Fruit fly (Drosophila melanogaster) whole organism, embryonic: ENCODE results near the gene beat-IIa.

ENCODE experiments used
- CG10209 ChIP-seq: fragments of 200-800 bp; sonication (Bioruptor generic); optimal IDR thresholded peaks from 3 replicates; lab custom pipeline; 2017; ENCODE audit warnings: missing biosample characterization, mild to moderate bottlenecking, missing genetic modification characterization, missing genetic modification reagents
- CG12299 ChIP-seq: fragments of 200-800 bp; sonication (Bioruptor generic); optimal IDR thresholded peaks from 2 replicates; lab custom pipeline; 2018; ENCODE audit warnings: missing biosample characterization, mild to moderate bottlenecking, missing genetic modification characterization
- CG1233 ChIP-seq: fragments of 200-800 bp; sonication (Bioruptor generic); optimal IDR thresholded peaks from 4 replicates; lab custom pipeline; 2018; ENCODE audit warnings: missing biosample characterization, mild to moderate bottlenecking, missing genetic modification characterization
- CG12659 ChIP-seq: fragments of 200-800 bp; sonication (Bioruptor generic); optimal IDR thresholded peaks from 3 replicates; lab custom pipeline; 2017; ENCODE audit warnings: mild to moderate bottlenecking, missing biosample characterization, missing genetic modification reagents, missing genetic modification characterization
- CG14050 ChIP-seq: fragments of 200-800 bp; sonication (Bioruptor generic); IDR thresholded peaks from 3 replicates; pipeline ENCODE4 v1.3.6; 2022; ENCODE audit warnings: missing biosample characterization, missing genetic modification characterization
- CG16779 ChIP-seq: fragments of 200-800 bp; sonication (Bioruptor generic); IDR thresholded peaks from 2 replicates; pipeline ENCODE4 v1.3.6; 2022; ENCODE audit warnings: missing biosample characterization, missing genetic modification characterization
- CG16815 ChIP-seq: fragments of 200-800 bp; sonication (Bioruptor generic); optimal IDR thresholded peaks from 3 replicates; lab custom pipeline; 2017; ENCODE audit warnings: missing biosample characterization, mild to moderate bottlenecking, missing genetic modification characterization
- CG17829 ChIP-seq: fragments of 200-800 bp; optimal IDR thresholded peaks from 2 replicates; lab custom pipeline; 2019; ENCODE audit warnings: missing biosample characterization, mild to moderate bottlenecking, missing genetic modification characterization, moderate library complexity
- CG2889 ChIP-seq: fragments of 200-800 bp; sonication (Bioruptor generic); IDR thresholded peaks from 3 replicates; pipeline ENCODE4 v1.3.6; 2022; ENCODE audit warnings: missing biosample characterization, missing genetic modification characterization
- CG3281 ChIP-seq: fragments of 200-800 bp; sonication (Bioruptor generic); optimal IDR thresholded peaks from 3 replicates; lab custom pipeline; 2017; ENCODE audit warnings: missing biosample characterization, mild to moderate bottlenecking, missing genetic modification characterization
- CG3995 ChIP-seq: fragments of 200-800 bp; sonication (Bioruptor generic); optimal IDR thresholded peaks from 3 replicates; lab custom pipeline; 2016; ENCODE audit warnings: missing biosample characterization, missing genetic modification characterization
- CG42726 ChIP-seq: fragments of 200-800 bp; sonication (Bioruptor generic); IDR thresholded peaks from 2 replicates; pipeline ENCODE4 v1.3.6; 2022; ENCODE audit warnings: missing biosample characterization, missing genetic modification characterization; ENCODE audit not compliant: partially characterized antibody
- CG7987 ChIP-seq: fragments of 200-800 bp; sonication (Bioruptor generic); optimal IDR thresholded peaks from 2 replicates; lab custom pipeline; 2018; ENCODE audit warnings: missing biosample characterization, mild to moderate bottlenecking, missing genetic modification characterization, moderate library complexity
- CG9609 ChIP-seq: fragments of 200-800 bp; sonication (Bioruptor generic); optimal IDR thresholded peaks from 3 replicates; lab custom pipeline; 2016; ENCODE audit warnings: missing biosample characterization, missing genetic modification characterization
- D ChIP-seq, 2 experiments: fragments of 200-800 bp in 1 of 2; fragments of >200 bp in 1 of 2; sonication (Bioruptor generic) in 1 of 2; optimal IDR thresholded peaks; 2 replicates in 1 of 2; 3 replicates in 1 of 2; lab custom pipeline; 2017; ENCODE audit warnings: mild to moderate bottlenecking in 1 of 2, missing biosample characterization in 1 of 2, missing genetic modification characterization in 1 of 2, missing genetic modification reagents in 1 of 2
- Dip2 ChIP-seq: fragments of 200-800 bp; sonication (Bioruptor generic); IDR thresholded peaks from 2 replicates; pipeline ENCODE4 v1.3.6; 2022; ENCODE audit warnings: missing biosample characterization, missing genetic modification characterization
- Doc3 ChIP-seq: fragments of 200-800 bp; sonication (Bioruptor generic); IDR thresholded peaks from 3 replicates; pipeline ENCODE4 v1.3.6; 2022; ENCODE audit warnings: missing biosample characterization, missing genetic modification characterization; ENCODE audit not compliant: partially characterized antibody
- Drgx ChIP-seq: fragments of 200-800 bp; sonication (Bioruptor generic); IDR thresholded peaks from 2 replicates; pipeline ENCODE4 v1.3.6; 2022; ENCODE audit warnings: missing biosample characterization, missing genetic modification characterization
- ERR ChIP-seq: fragments of 200-800 bp; sonication (Bioruptor generic); optimal IDR thresholded peaks from 2 replicates; lab custom pipeline; 2016; ENCODE audit warnings: missing biosample characterization, missing genetic modification characterization
- Ets65A ChIP-seq: fragments of 200-800 bp; sonication (Bioruptor generic); peaks from one replicate; lab custom pipeline; 2016; ENCODE audit warnings: missing biosample characterization, missing genetic modification characterization
- GATAe ChIP-seq: fragments of 200-800 bp; sonication (Bioruptor generic); conservative IDR thresholded peaks from 2 replicates; pipeline ENCODE4 v1.3.6; 2022; ENCODE audit warnings: missing biosample characterization, missing genetic modification characterization
- Hr51 ChIP-seq, 2 experiments: fragments of 200-800 bp; sonication (Bioruptor generic); optimal IDR thresholded peaks; 2 replicates in 1 of 2; 3 replicates in 1 of 2; lab custom pipeline; 2016 to 2018; ENCODE audit warnings: missing biosample characterization in 2 of 2, missing genetic modification characterization in 2 of 2, mild to moderate bottlenecking in 1 of 2, moderate library complexity in 1 of 2
- Hsf ChIP-seq: fragments of 200-800 bp; sonication (Bioruptor generic); optimal IDR thresholded peaks from 3 replicates; lab custom pipeline; 2016; ENCODE audit warnings: missing biosample characterization, missing genetic modification characterization
- Nf-YA ChIP-seq: fragments of 200-800 bp; sonication (Bioruptor generic); IDR thresholded peaks from 2 replicates; pipeline ENCODE4 v1.3.6; 2022; ENCODE audit warnings: missing biosample characterization, missing genetic modification characterization
- Nf-YC ChIP-seq: fragments of 200-800 bp; optimal IDR thresholded peaks from 3 replicates; lab custom pipeline; 2019; ENCODE audit warnings: missing biosample characterization, mild to moderate bottlenecking, missing genetic modification characterization, moderate library complexity
- Opbp ChIP-seq: fragments of 200-800 bp; sonication (Bioruptor generic); IDR thresholded peaks from 3 replicates; pipeline ENCODE4 v1.3.6; 2022; ENCODE audit warnings: missing biosample characterization, missing genetic modification characterization; ENCODE audit not compliant: partially characterized antibody
- Ptx1 ChIP-seq: fragments of 200-800 bp; sonication (Bioruptor generic); IDR thresholded peaks from 2 replicates; pipeline ENCODE4 v1.3.6; 2022; ENCODE audit warnings: missing biosample characterization, missing genetic modification characterization
- Rfx ChIP-seq: fragments of 200-800 bp; sonication (Bioruptor generic); IDR thresholded peaks from 2 replicates; pipeline ENCODE4 v1.3.6; 2022; ENCODE audit warnings: missing biosample characterization, missing genetic modification characterization
- Spps ChIP-seq: fragments of 200-800 bp; sonication (Bioruptor generic); optimal IDR thresholded peaks from 2 replicates; lab custom pipeline; 2018; ENCODE audit warnings: missing biosample characterization, mild to moderate bottlenecking, missing genetic modification characterization
- Sry-β ChIP-seq: fragments of 200-800 bp; sonication (Bioruptor generic); optimal IDR thresholded peaks from 2 replicates; lab custom pipeline; 2018; ENCODE audit warnings: missing biosample characterization, mild to moderate bottlenecking, missing genetic modification characterization, moderate library complexity
- aop ChIP-seq: fragments of 200-800 bp; sonication (Bioruptor generic); IDR thresholded peaks from 2 replicates; pipeline ENCODE4 v1.3.6; 2022; ENCODE audit warnings: missing biosample characterization, missing genetic modification characterization
- ap ChIP-seq: fragments of 200-800 bp; sonication (Bioruptor generic); IDR thresholded peaks from 2 replicates; pipeline ENCODE4 v1.3.6; 2022; ENCODE audit warnings: missing biosample characterization, missing genetic modification characterization
- ato ChIP-seq: fragments of 200-800 bp; sonication (Bioruptor generic); IDR thresholded peaks from 2 replicates; pipeline ENCODE4 v1.3.6; 2022; ENCODE audit warnings: missing biosample characterization, missing genetic modification characterization; ENCODE audit not compliant: partially characterized antibody
- cad ChIP-seq: fragments of >200 bp; optimal IDR thresholded peaks from 2 replicates; lab custom pipeline; 2017; ENCODE audit warnings: missing biosample characterization, missing genetic modification characterization
- crol ChIP-seq: fragments of 200-800 bp; sonication (Bioruptor generic); IDR thresholded peaks from 2 replicates; pipeline ENCODE4 v1.3.6; 2022; ENCODE audit warnings: missing biosample characterization, missing genetic modification characterization
- dan ChIP-seq: fragments of 200-800 bp; sonication (Bioruptor generic); IDR thresholded peaks from 2 replicates; pipeline ENCODE4 v1.3.6; 2022; ENCODE audit warnings: missing biosample characterization, missing genetic modification characterization
- en ChIP-seq: fragments of 200-800 bp; sonication (Bioruptor generic); optimal IDR thresholded peaks from 2 replicates; lab custom pipeline; 2016; ENCODE audit warnings: missing biosample characterization, missing genetic modification characterization
- fu2 ChIP-seq: fragments of 200-800 bp; sonication (Bioruptor generic); optimal IDR thresholded peaks from 2 replicates; lab custom pipeline; 2016; ENCODE audit warnings: missing biosample characterization, missing genetic modification characterization
- gcm2 ChIP-seq: fragments of 200-800 bp; sonication (Bioruptor generic); optimal IDR thresholded peaks from 2 replicates; lab custom pipeline; 2016; ENCODE audit warnings: missing biosample characterization, missing genetic modification characterization
- grau ChIP-seq: fragments of 200-800 bp; optimal IDR thresholded peaks from 3 replicates; lab custom pipeline; 2019; ENCODE audit warnings: missing biosample characterization, mild to moderate bottlenecking, missing genetic modification characterization, moderate library complexity
- grn ChIP-seq: fragments of 200-800 bp; sonication (Bioruptor generic); optimal IDR thresholded peaks from 3 replicates; lab custom pipeline; 2017; ENCODE audit warnings: missing biosample characterization, missing genetic modification characterization
- otp ChIP-seq: fragments of 200-800 bp; sonication (Bioruptor generic); IDR thresholded peaks from 3 replicates; pipeline ENCODE4, ENCODE4 v1.3.6; 2022; ENCODE audit warnings: missing biosample characterization, missing genetic modification characterization
- sim ChIP-seq: fragments of 200-800 bp; sonication (Bioruptor generic); IDR thresholded peaks from 2 replicates; pipeline ENCODE4 v1.3.6; 2022; ENCODE audit warnings: missing biosample characterization, missing genetic modification characterization
- sna ChIP-seq: fragments of 200-800 bp; sonication (Bioruptor generic); IDR thresholded peaks from 2 replicates; pipeline ENCODE4 v1.3.6; 2022; ENCODE audit warnings: missing biosample characterization, missing genetic modification characterization; ENCODE audit not compliant: partially characterized antibody
- sob ChIP-seq: fragments of 200-800 bp; sonication (Bioruptor generic); IDR thresholded peaks from 2 replicates; pipeline ENCODE4 v1.3.6; 2022; ENCODE audit warnings: missing biosample characterization, missing genetic modification characterization
- stwl ChIP-seq: fragments of 200-800 bp; sonication (Bioruptor generic); optimal IDR thresholded peaks from 3 replicates; lab custom pipeline; 2018; ENCODE audit warnings: missing biosample characterization, mild to moderate bottlenecking, missing genetic modification characterization, moderate library complexity
- trem ChIP-seq: fragments of 200-800 bp; optimal IDR thresholded peaks from 3 replicates; lab custom pipeline; 2019; ENCODE audit warnings: missing biosample characterization, mild to moderate bottlenecking, missing genetic modification characterization, moderate library complexity
- trh ChIP-seq: fragments of 200-800 bp; sonication (Bioruptor generic); optimal IDR thresholded peaks from 2 replicates; lab custom pipeline; 2016; ENCODE audit warnings: missing biosample characterization, missing genetic modification characterization
- wdn ChIP-seq: fragments of 200-800 bp; sonication (Bioruptor generic); IDR thresholded peaks from 2 replicates; pipeline ENCODE4 v1.3.6; 2022; ENCODE audit warnings: missing biosample characterization, missing genetic modification characterization

The beat-IIa gene

dm6 chr3R:17385329-17386019 is 19.6 kb upstream of the beat-IIa start (continued):
- TF ChIP-seq CG1233 (GFP tag; lab: Kevin White, UChicago) (peak; percentile 9), dan (GFP tag; lab: Robert Waterston, UW) (no peak), Rfx (peak; percentile 70), CG2889 (GFP tag; lab: Robert Waterston, UW) (no peak), sim (GFP tag; lab: Robert Waterston, UW) (no peak), cad (GFP tag; lab: Kevin White, UChicago) (no peak), crol (GFP tag; lab: Robert Waterston, UW) (no peak), stwl (tag; lab: Kevin White, UChicago) (peak; percentile 97), trem (peak; percentile 51), CG16815 (GFP tag; lab: Kevin White, UChicago) (no peak), wdn (no peak), en (GFP tag; lab: Kevin White, UChicago) (no peak), Spps (tag; lab: Kevin White, UChicago) (no peak), ap (GFP tag; lab: Robert Waterston, UW) (no peak), CG14050 (GFP tag; lab: Robert Waterston, UW) (peak; percentile 20; the same call in 2 of the 3 replicates), CG7987 (GFP tag; lab: Kevin White, UChicago) (peak; percentile 65), otp (GFP tag; lab: Robert Waterston, UW) (peak; percentile 52; the same call in 1 of the 3 replicates), Opbp (peak; percentile 72), grn (GFP tag; lab: Kevin White, UChicago) (no peak), fu2 (GFP tag; lab: Kevin White, UChicago) (peak; percentile 61), CG12299 (tag; lab: Kevin White, UChicago) (peak; percentile 1), ato (GFP tag; lab: Robert Waterston, UW) (no peak), ERR (GFP tag; lab: Kevin White, UChicago) (peak; percentile 58), aop (0 out of 2 replicates have a peak, but pooled peaks have one; percentile 45), Ets65A (GFP tag; lab: Kevin White, UChicago) (peak; percentile 98), Hr51 (GFP tag; optimal IDR thresholded peaks at IDR 0.05; lab: Kevin White, UChicago) (peak; percentile 65 to 72), Hsf (peak; percentile 52), Dip2 (GFP tag; lab: Robert Waterston, UW) (no peak), sob (peak; percentile 84), CG3995 (GFP tag; lab: Kevin White, UChicago) (peak; percentile 47), trh (GFP tag; lab: Kevin White, UChicago) (no peak), grau (tag; lab: Kevin White, UChicago) (peak; percentile 66), Sry-β (GFP tag; lab: Kevin White, UChicago) (no peak), D (optimal IDR thresholded peaks at IDR 0.05; lab: Kevin White, UChicago) (no peak), D (GFP tag; optimal IDR thresholded peaks at IDR 0.05; lab: Kevin White, UChicago) (no peak), CG3281 (GFP tag; lab: Kevin White, UChicago) (peak; percentile 71), CG10209 (GFP tag; lab: Kevin White, UChicago) (no peak), Nf-YC (tag; lab: Kevin White, UChicago) (peak; percentile 24), CG9609 (GFP tag; lab: Kevin White, UChicago) (peak; percentile 74), Ptx1 (GFP tag; lab: Robert Waterston, UW) (peak; percentile 58; the same call in 1 of the 2 replicates), sna (GFP tag; lab: Robert Waterston, UW) (0 out of 2 replicates have a peak, but pooled peaks have one; percentile 53), Doc3 (GFP tag; lab: Robert Waterston, UW) (no peak), CG42726 (GFP tag; lab: Robert Waterston, UW) (no peak), Drgx (GFP tag; lab: Robert Waterston, UW) (peak; percentile 45; the same call in 1 of the 2 replicates), CG16779 (0 out of 2 replicates have a peak, but pooled peaks have one; percentile 18), CG12659 (GFP tag; lab: Kevin White, UChicago) (peak; percentile 81), gcm2 (GFP tag; lab: Kevin White, UChicago) (peak; percentile 3), Nf-YA (GFP tag; lab: Robert Waterston, UW) (no peak; the same call in 1 of the 2 replicates), CG17829 (tag; lab: Kevin White, UChicago) (peak; percentile 56), GATAe (GFP tag; lab: Robert Waterston, UW) (no peak)
